Fruit fly (Drosophila melanogaster): Measurements from ENCODE around the gene da.
A peak's percentile ranks its signal among the peaks of the same experiment; 100 is the strongest.

Gene da

DNA sequence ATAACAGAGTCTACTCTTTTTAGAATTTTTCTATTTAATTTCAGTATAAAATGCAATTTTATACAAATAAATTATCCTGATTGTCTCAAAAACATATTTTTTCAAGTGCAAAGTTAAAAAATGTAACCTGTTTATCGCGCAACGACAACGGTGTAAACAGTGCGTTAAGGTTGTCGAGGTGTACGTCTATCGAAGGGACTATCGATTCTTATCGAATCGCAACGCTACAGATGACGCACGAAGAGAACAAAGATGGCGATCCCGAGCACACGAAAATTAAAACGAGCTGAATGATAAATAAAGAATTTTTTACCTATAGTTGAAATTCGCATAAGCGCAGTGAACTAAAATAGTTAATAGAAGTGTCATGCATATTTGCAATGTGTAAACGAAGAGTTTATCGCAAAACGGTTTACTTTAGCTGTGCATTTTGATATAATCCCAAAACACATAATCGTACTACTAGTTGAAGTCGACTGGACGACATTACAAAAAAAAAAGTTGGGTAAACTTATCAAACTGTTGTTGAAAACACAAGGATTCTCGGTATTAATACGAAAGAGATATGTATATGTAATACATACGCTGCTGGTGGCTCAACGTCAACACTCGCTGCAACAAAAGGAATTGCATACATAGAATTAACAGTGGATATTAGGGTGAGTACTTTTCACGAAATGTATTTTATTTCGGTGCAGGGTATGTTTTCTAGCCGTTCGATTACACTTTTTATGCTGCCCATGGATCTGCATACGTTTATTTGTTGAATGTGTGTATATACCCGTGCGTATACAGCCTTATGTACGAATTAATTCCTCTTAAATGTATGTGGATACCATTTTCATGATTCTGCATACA is at the start of gene da:
Gene da, plus strand, starts transcription at position 237 of the 858 bp plus-strand sequence.
- TF ChIP-seq vri (GFP tag; optimal IDR thresholded peaks at IDR 0.05): peak; percentile 45
- TF ChIP-seq fd85E (GFP tag; optimal IDR thresholded peaks at IDR 0.05): no peak
- TF ChIP-seq CG6854 (GFP tag; optimal IDR thresholded peaks at IDR 0.05): no peak
- peak; percentile 24 for TF ChIP-seq Ets96B (tag; optimal IDR thresholded peaks at IDR 0.05)
- no peak for TF ChIP-seq CG6163 (GFP tag; IDR thresholded peaks at IDR 0.05)
- TF ChIP-seq svp (GFP tag): no peak
- no peak; the same call in 2 of the 3 replicates for TF ChIP-seq CG8119 (GFP tag; IDR thresholded peaks at IDR 0.05)
- peak; percentile 80 for TF ChIP-seq Sox14 (GFP tag; optimal IDR thresholded peaks at IDR 0.05)
- TF ChIP-seq CG9139 (GFP tag; optimal IDR thresholded peaks at IDR 0.05): no peak
- TF ChIP-seq CG34406 (GFP tag; optimal IDR thresholded peaks at IDR 0.05): no peak
- TF ChIP-seq CG10669 (GFP tag; optimal IDR thresholded peaks at IDR 0.05): peak; percentile 22
- TF ChIP-seq CG10631 (GFP tag; optimal IDR thresholded peaks at IDR 0.05): no peak
- peak; percentile 11 for TF ChIP-seq CG11902 (GFP tag; optimal IDR thresholded peaks at IDR 0.05)
- peak; percentile 56 for TF ChIP-seq Smox (GFP tag; optimal IDR thresholded peaks at IDR 0.05)
- no peak for TF ChIP-seq CG32006 (GFP tag; optimal IDR thresholded peaks at IDR 0.05)
- TF ChIP-seq CG16779 (tag; optimal IDR thresholded peaks at IDR 0.05): no peak
- peak; percentile 23 for TF ChIP-seq net (GFP tag; optimal IDR thresholded peaks at IDR 0.05)
- peak; percentile 38 for TF ChIP-seq acj6 (GFP tag; optimal IDR thresholded peaks at IDR 0.05)
- TF ChIP-seq Eip78C (GFP tag): peak; percentile 73
- TF ChIP-seq ss (GFP tag; optimal IDR thresholded peaks at IDR 0.05): peak in 1 of 2 experiments; percentile 24
- TF ChIP-seq cyc (GFP tag; optimal IDR thresholded peaks at IDR 0.05): peak; percentile 50
- peak; percentile 12 for TF ChIP-seq Ets21C (GFP tag; optimal IDR thresholded peaks at IDR 0.05)
- peak; percentile 66 for TF ChIP-seq esn (GFP tag; optimal IDR thresholded peaks at IDR 0.05)
- no peak for TF ChIP-seq CG4318 (GFP tag; optimal IDR thresholded peaks at IDR 0.05)
- TF ChIP-seq Sox102F (GFP tag; optimal IDR thresholded peaks at IDR 0.05): peak; percentile 4
- peak; percentile 73 for TF ChIP-seq pdm3 (GFP tag; optimal IDR thresholded peaks at IDR 0.05)
- peak; percentile 63 for TF ChIP-seq Hr39 (GFP tag; optimal IDR thresholded peaks at IDR 0.05)
- TF ChIP-seq spab (GFP tag; optimal IDR thresholded peaks at IDR 0.05): no peak
- no peak for TF ChIP-seq CG1621 (tag; optimal IDR thresholded peaks at IDR 0.05)
- peak; percentile 58 for TF ChIP-seq OdsH (GFP tag; optimal IDR thresholded peaks at IDR 0.05)
- TF ChIP-seq fkh (GFP tag; optimal IDR thresholded peaks at IDR 0.05): peak; percentile 47
- peak; percentile 67 for TF ChIP-seq Eip75B (GFP tag; optimal IDR thresholded peaks at IDR 0.05)
- no peak for TF ChIP-seq CG8632 (GFP tag; optimal IDR thresholded peaks at IDR 0.05)
- TF ChIP-seq Met (GFP tag; optimal IDR thresholded peaks at IDR 0.05): peak; percentile 62
- TF ChIP-seq CG6276 (GFP tag; optimal IDR thresholded peaks at IDR 0.05): no peak
- TF ChIP-seq lz (GFP tag; optimal IDR thresholded peaks at IDR 0.05): peak; percentile 61
- TF ChIP-seq Eip93F (GFP tag; optimal IDR thresholded peaks at IDR 0.05): peak; percentile 21
- no peak for TF ChIP-seq CG3919 (GFP tag; optimal IDR thresholded peaks at IDR 0.05)
- peak; percentile 36 for TF ChIP-seq CG6792 (GFP tag; optimal IDR thresholded peaks at IDR 0.05)
- no peak for TF ChIP-seq CG6808 (GFP tag; optimal IDR thresholded peaks at IDR 0.05)
- TF ChIP-seq Lpt (GFP tag; optimal IDR thresholded peaks at IDR 0.05): no peak
- peak; percentile 29 for TF ChIP-seq dsx (GFP tag; optimal IDR thresholded peaks at IDR 0.05; ENCODE audit: poor library complexity, severe bottlenecking)
- peak; percentile 58 for TF ChIP-seq CG31627 (GFP tag; optimal IDR thresholded peaks at IDR 0.05)
- no peak for TF ChIP-seq CG11294 (GFP tag; IDR thresholded peaks at IDR 0.05)
- peak; percentile 24 for TF ChIP-seq CG7368 (GFP tag; optimal IDR thresholded peaks at IDR 0.05)
- TF ChIP-seq Hr4 (GFP tag; optimal IDR thresholded peaks at IDR 0.05): peak; percentile 54
- TF ChIP-seq Gug (GFP tag; IDR thresholded peaks at IDR 0.05): no peak
- TF ChIP-seq CG11762 (GFP tag; optimal IDR thresholded peaks at IDR 0.05; ENCODE audit: insufficient read depth): no peak
- peak in 1 of 2 experiments; percentile 28 for TF ChIP-seq salr (GFP tag; optimal IDR thresholded peaks at IDR 0.05)
- peak; percentile 61 for TF ChIP-seq CG3032 (tag; optimal IDR thresholded peaks at IDR 0.05)
